Worm (Caenorhabditis elegans) whole organism, early embryonic: ENCODE data around the gene clec-28.

Source experiments
- B0310.2 ChIP-seq: sonication (generic microtip); optimal IDR thresholded peaks from 2 replicates; lab custom pipeline; 2016; ENCODE audit warnings: mild to moderate bottlenecking, missing genetic modification characterization, missing compliant biosample characterization
- F13C5.2 ChIP-seq: sonication (generic microtip); optimal IDR thresholded peaks from 2 replicates; lab custom pipeline; 2017; ENCODE audit warnings: mild to moderate bottlenecking, missing genetic modification characterization, inconsistent platforms, missing compliant biosample characterization
- aly-1 ChIP-seq: sonication (generic microtip); optimal IDR thresholded peaks from 2 replicates; lab custom pipeline; 2016; ENCODE audit warnings: missing genetic modification characterization, missing compliant biosample characterization
- ama-1 ChIP-seq: fragments of 150-350 bp; optimal IDR thresholded peaks from 2 replicates; lab custom pipeline; 2014
- ceh-13 ChIP-seq: fragments of 200-800 bp; sonication (Bioruptor generic); optimal IDR thresholded peaks from 2 replicates; lab custom pipeline; 2018; ENCODE audit warnings: mild to moderate bottlenecking, missing genetic modification characterization, missing compliant biosample characterization
- ets-7 ChIP-seq: sonication (generic microtip); optimal IDR thresholded peaks from 2 replicates; lab custom pipeline; 2016; ENCODE audit warnings: missing genotype, missing genetic modification characterization, missing compliant biosample characterization
- hnd-1 ChIP-seq: sonication (generic microtip); optimal IDR thresholded peaks from 2 replicates; lab custom pipeline; 2016; ENCODE audit warnings: missing genetic modification characterization, missing compliant biosample characterization
- tra-4 ChIP-seq: sonication (generic microtip); optimal IDR thresholded peaks from 2 replicates; lab custom pipeline; 2017; ENCODE audit warnings: missing genetic modification characterization, missing compliant biosample characterization

DNA sequence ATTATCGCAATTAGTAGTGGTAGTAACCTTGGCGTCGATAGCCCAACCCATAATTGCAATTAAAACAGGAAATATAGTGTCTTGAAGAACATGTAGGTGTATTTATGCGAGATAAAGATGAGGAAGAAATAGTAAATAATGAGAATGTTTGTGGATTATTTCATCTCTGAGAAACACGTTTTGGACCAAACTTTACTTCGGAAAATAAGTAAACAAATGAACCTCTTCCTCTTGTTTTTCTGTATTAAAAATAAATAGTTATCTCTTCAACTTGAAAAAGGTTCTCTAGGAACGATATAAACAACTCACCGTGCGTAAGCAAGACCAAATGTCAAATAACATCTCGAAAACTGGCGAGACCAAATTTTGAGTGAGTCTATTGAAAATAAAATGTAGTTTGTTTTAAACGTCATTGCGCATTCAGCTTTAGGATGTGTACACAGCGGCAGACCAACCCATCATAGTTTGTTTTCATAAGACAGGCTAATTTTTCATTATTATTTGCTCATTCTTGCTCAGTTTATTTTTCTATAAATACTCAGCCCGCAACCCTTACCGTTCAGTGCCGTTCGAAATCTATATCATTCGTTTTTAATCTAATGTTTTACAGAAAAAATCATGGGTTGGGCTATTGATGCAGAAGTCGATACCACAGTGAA is 16.9 kb downstream of the clec-28 start, which contains the start of the genes F09C6.11 and F09C6.12:
- no peak for TF ChIP-seq aly-1 (tag; lab: Kevin White, UChicago)
- TF ChIP-seq ets-7 (tag; lab: Kevin White, UChicago): no peak
- TF ChIP-seq hnd-1 (tag; lab: Kevin White, UChicago): no peak
- TF ChIP-seq B0310.2 (tag; lab: Kevin White, UChicago): no peak
- no peak for TF ChIP-seq ama-1
- TF ChIP-seq tra-4 (tag; lab: Kevin White, UChicago): no peak
- TF ChIP-seq ceh-13 (GFP tag; lab: Kevin White, UChicago): no peak
- no peak for TF ChIP-seq F13C5.2
